Worm (Caenorhabditis elegans) whole organism, L1 larva: ENCODE data around the gene ech-1.1.

Experiments used
- C16A3.4 ChIP-seq: fragments of 150-350 bp; optimal IDR thresholded peaks from 2 replicates; lab custom pipeline; 2014; ENCODE audit warnings: missing biosample characterization, missing genetic modification characterization
- F16B12.6 ChIP-seq: fragments of 150-350 bp; optimal IDR thresholded peaks from 2 replicates; lab custom pipeline; 2014; ENCODE audit warnings: missing biosample characterization, missing genetic modification characterization
- Y116A8C.19 ChIP-seq: sonication (generic microtip); optimal IDR thresholded peaks from 2 replicates; lab custom pipeline; 2016; ENCODE audit warnings: missing compliant biosample characterization, missing genetic modification characterization, borderline replicate concordance
- aha-1 ChIP-seq: fragments of 150-350 bp; optimal IDR thresholded peaks from 2 replicates; lab custom pipeline; 2014; ENCODE audit warnings: missing biosample characterization, missing genetic modification characterization
- blmp-1 ChIP-seq: fragments of 150-350 bp; optimal IDR thresholded peaks from 2 replicates; lab custom pipeline; 2014; ENCODE audit warnings: missing biosample characterization, missing genetic modification characterization
- ceh-88 ChIP-seq: fragments of 200-800 bp; sonication (Bioruptor generic); IDR thresholded peaks from 2 replicates; pipeline ENCODE4 v1.3.6; 2022; ENCODE audit warnings: missing genetic modification characterization, missing compliant biosample characterization
- efl-1 ChIP-seq, 4 experiments: fragments of 150-350 bp; optimal IDR thresholded peaks in 3 of 4; peaks in 1 of 4; 1 replicate in 1 of 4; 2 replicates in 3 of 4; lab custom pipeline; 2014; ENCODE audit warnings: missing biosample characterization in 2 of 4, missing genetic modification characterization in 2 of 4, missing genetic modification reagents in 2 of 4
- efl-3 ChIP-seq: fragments of 200-800 bp; sonication (Bioruptor generic); optimal IDR thresholded peaks from 2 replicates; lab custom pipeline; 2018; ENCODE audit warnings: mild to moderate bottlenecking, missing genetic modification characterization, missing compliant biosample characterization
- egl-13 ChIP-seq: sonication (generic microtip); optimal IDR thresholded peaks from 2 replicates; lab custom pipeline; 2016; ENCODE audit warnings: missing genotype, missing genetic modification reagents, missing genetic modification characterization, missing compliant biosample characterization
- egl-27 ChIP-seq, 2 experiments: fragments of 150-350 bp in 1 of 2; sonication (generic microtip); optimal IDR thresholded peaks; 3 replicates each; lab custom pipeline; 2017 to 2018; ENCODE audit warnings: missing biosample characterization in 2 of 2, missing genetic modification characterization in 2 of 2, missing genetic modification reagents in 2 of 2
- elt-3 ChIP-seq, 6 experiments: fragments of 150-350 bp in 1 of 6; sonication (generic microtip); optimal IDR thresholded peaks; 2 replicates each; lab custom pipeline; 2017 to 2018; ENCODE audit warnings: missing biosample characterization in 6 of 6, missing genetic modification characterization in 6 of 6, inconsistent platforms in 1 of 6
- ets-5 ChIP-seq: fragments of 200-800 bp; sonication (Bioruptor generic); IDR thresholded peaks from 2 replicates; pipeline ENCODE4 v1.3.6; 2022; ENCODE audit warnings: missing genetic modification characterization, missing compliant biosample characterization
- fos-1 ChIP-seq: fragments of 150-350 bp; optimal IDR thresholded peaks from 2 replicates; lab custom pipeline; 2014; ENCODE audit warnings: missing biosample characterization, missing genetic modification characterization
- irx-1 ChIP-seq: sonication (generic microtip); optimal IDR thresholded peaks from 2 replicates; lab custom pipeline; 2016; ENCODE audit warnings: missing genetic modification characterization, missing compliant biosample characterization
- isw-1 ChIP-seq: fragments of 200-800 bp; sonication (Bioruptor generic); IDR thresholded peaks from 2 replicates; pipeline ENCODE4 v1.3.6; 2022; ENCODE audit warnings: missing genetic modification characterization, missing compliant biosample characterization
- jun-1 ChIP-seq: fragments of 150-350 bp; optimal IDR thresholded peaks from 2 replicates; lab custom pipeline; 2014; ENCODE audit warnings: missing biosample characterization, missing genetic modification reagents, missing genetic modification characterization
- lin-39 ChIP-seq: fragments of 150-350 bp; optimal IDR thresholded peaks from 2 replicates; lab custom pipeline; 2014; ENCODE audit warnings: missing biosample characterization, missing genetic modification reagents, missing genetic modification characterization
- mab-9 ChIP-seq: fragments of 200-800 bp; sonication (Bioruptor generic); IDR thresholded peaks from 2 replicates; pipeline ENCODE4 v1.3.6; 2022; ENCODE audit warnings: missing genetic modification reagents, missing genetic modification characterization, missing compliant biosample characterization
- mef-2 ChIP-seq: fragments of 150-350 bp; optimal IDR thresholded peaks from 2 replicates; lab custom pipeline; 2014; ENCODE audit warnings: missing biosample characterization, missing genetic modification characterization
- nhr-11 ChIP-seq: fragments of 150-350 bp; optimal IDR thresholded peaks from 2 replicates; lab custom pipeline; 2014; ENCODE audit warnings: missing biosample characterization, missing genetic modification characterization
- nhr-12 ChIP-seq: sonication (generic microtip); optimal IDR thresholded peaks from 2 replicates; lab custom pipeline; 2017; ENCODE audit warnings: missing biosample characterization, missing genetic modification characterization
- nhr-19 ChIP-seq: fragments of 200-800 bp; sonication (Bioruptor generic); conservative IDR thresholded peaks from 2 replicates; pipeline ENCODE4 v1.3.6; 2022; ENCODE audit warnings: missing genetic modification characterization, missing compliant biosample characterization
- nhr-20 ChIP-seq: sonication (generic microtip); optimal IDR thresholded peaks from 2 replicates; lab custom pipeline; 2016; ENCODE audit warnings: mild to moderate bottlenecking, missing genetic modification characterization, missing compliant biosample characterization
- nhr-28 ChIP-seq: fragments of 150-350 bp; optimal IDR thresholded peaks from 2 replicates; lab custom pipeline; 2014; ENCODE audit warnings: missing biosample characterization, missing genetic modification characterization
- nhr-47 ChIP-seq: sonication (generic microtip); optimal IDR thresholded peaks from 2 replicates; lab custom pipeline; 2016; ENCODE audit warnings: mild to moderate bottlenecking, missing genetic modification characterization, moderate library complexity, missing compliant biosample characterization
- nhr-76 ChIP-seq: sonication (generic microtip); optimal IDR thresholded peaks from 2 replicates; lab custom pipeline; 2017; ENCODE audit warnings: missing biosample characterization, missing genetic modification characterization
- nhr-84 ChIP-seq: sonication (generic microtip); optimal IDR thresholded peaks from 2 replicates; lab custom pipeline; 2017; ENCODE audit warnings: missing biosample characterization, missing genetic modification characterization
- nhr-85 ChIP-seq: sonication (generic microtip); peaks from one replicate; lab custom pipeline; 2016; ENCODE audit warnings: missing genetic modification characterization, inconsistent platforms, missing compliant biosample characterization
- nhr-90 ChIP-seq: sonication (generic microtip); optimal IDR thresholded peaks from 2 replicates; lab custom pipeline; 2016; ENCODE audit warnings: mild to moderate bottlenecking, missing genetic modification characterization, missing compliant biosample characterization; ENCODE audit not compliant: poor library complexity
- pax-3 ChIP-seq: fragments of 200-800 bp; sonication (Bioruptor generic); optimal IDR thresholded peaks from 2 replicates; lab custom pipeline; 2018; ENCODE audit warnings: mild to moderate bottlenecking, missing genetic modification characterization, moderate library complexity, missing compliant biosample characterization
- snpc-4 ChIP-seq: fragments of 150-350 bp; optimal IDR thresholded peaks from 2 replicates; lab custom pipeline; 2014; ENCODE audit warnings: missing biosample characterization, missing genetic modification characterization
- sptf-1 ChIP-seq: fragments of 150-350 bp; optimal IDR thresholded peaks from 2 replicates; lab custom pipeline; 2014; ENCODE audit warnings: missing biosample characterization, missing genetic modification characterization
- sup-37 ChIP-seq: fragments of 200-800 bp; sonication (Bioruptor generic); optimal IDR thresholded peaks from 2 replicates; lab custom pipeline; 2018; ENCODE audit warnings: mild to moderate bottlenecking, missing genetic modification characterization, missing compliant biosample characterization
- swsn-7 ChIP-seq: sonication (generic microtip); optimal IDR thresholded peaks from 2 replicates; lab custom pipeline; 2016; ENCODE audit warnings: missing genetic modification characterization, missing compliant biosample characterization
- tbx-2 ChIP-seq: sonication (generic microtip); optimal IDR thresholded peaks from 2 replicates; lab custom pipeline; 2016; ENCODE audit warnings: missing genetic modification characterization, missing compliant biosample characterization
- unc-30 ChIP-seq: sonication (generic microtip); optimal IDR thresholded peaks from 2 replicates; lab custom pipeline; 2017; ENCODE audit warnings: missing biosample characterization, missing genetic modification characterization
- unc-86 ChIP-seq: sonication (generic microtip); optimal IDR thresholded peaks from 2 replicates; lab custom pipeline; 2016; ENCODE audit warnings: missing genetic modification characterization, missing compliant biosample characterization
- ztf-11 ChIP-seq, 2 experiments: sonication (generic microtip); optimal IDR thresholded peaks; 2 replicates each; lab custom pipeline; 2016 to 2017; ENCODE audit warnings: missing genetic modification characterization in 2 of 2, missing biosample characterization in 1 of 2, missing compliant biosample characterization in 1 of 2

The ech-1.1 gene

ce11 chrV:15379817-15380216 is 18.5 kb upstream of the ech-1.1 start, which contains the start of gene srh-251:
srh-251 (minus strand) TSS chrV:15379917.
- TF ChIP-seq ztf-11 (tag; optimal IDR thresholded peaks at IDR 0.05; lab: Kevin White, UChicago), result no peak
- no peak for TF ChIP-seq ets-5

DNA sequence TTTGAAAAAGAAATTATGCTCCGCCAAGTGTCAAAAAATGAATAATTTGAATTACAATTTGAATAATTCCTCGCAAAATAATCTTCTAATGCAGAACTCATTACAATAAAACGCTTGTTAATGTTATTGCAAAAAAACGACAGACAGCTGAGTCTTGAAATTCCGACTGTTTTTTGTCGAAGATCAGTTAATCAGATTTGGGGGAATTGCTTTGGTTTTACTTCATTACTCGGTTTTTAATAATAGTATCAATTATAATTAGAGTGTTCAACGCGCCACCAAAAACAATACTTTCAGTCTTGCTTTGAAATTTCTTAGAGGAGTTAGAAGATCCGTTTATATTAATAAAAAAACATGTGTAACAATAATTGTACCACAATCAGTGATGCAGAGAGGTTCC is 16.6 kb upstream of the ech-1.1 start, which contains the start of gene srh-122:
Gene srh-122, minus strand, starts transcription at position 101 of the 400 bp plus-strand sequence.
- TF ChIP-seq nhr-12, result no peak
- no peak for TF ChIP-seq egl-13
- no peak for TF ChIP-seq fos-1 (tag; lab: Kevin White, UChicago)
- no peak for TF ChIP-seq elt-3 (tag; optimal IDR thresholded peaks at IDR 0.05; lab: Kevin White, UChicago)
- no peak for TF ChIP-seq aha-1 (tag; lab: Kevin White, UChicago)
- no peak for TF ChIP-seq sptf-1 (tag; lab: Kevin White, UChicago)
- no peak for TF ChIP-seq ztf-11 (tag; optimal IDR thresholded peaks at IDR 0.05; lab: Kevin White, UChicago)
- TF ChIP-seq ceh-88 (GFP tag; lab: Robert Waterston, UW), result no peak
- no peak for TF ChIP-seq nhr-90 (tag; lab: Kevin White, UChicago)
- TF ChIP-seq efl-1 (optimal IDR thresholded peaks at IDR 0.05; lab: Kevin White, UChicago), result no peak
- no peak for TF ChIP-seq efl-1 (GFP tag; optimal IDR thresholded peaks at IDR 0.05 in 1 of 2; lab: Kevin White, UChicago)
- TF ChIP-seq unc-86 (tag; lab: Kevin White, UChicago), result no peak
- no peak for TF ChIP-seq irx-1
- TF ChIP-seq pax-3, result no peak
- no peak for TF ChIP-seq nhr-20 (tag; lab: Kevin White, UChicago)
- no peak for TF ChIP-seq mef-2 (tag; lab: Kevin White, UChicago)
- TF ChIP-seq C16A3.4 (tag; lab: Kevin White, UChicago), result no peak
- no peak for TF ChIP-seq snpc-4 (tag; lab: Kevin White, UChicago)

- TF ChIP-seq Y116A8C.19 (tag; lab: Kevin White, UChicago) (no peak), nhr-47 (tag; lab: Kevin White, UChicago) (no peak), tbx-2 (tag; lab: Kevin White, UChicago) (no peak), efl-3 (GFP tag; lab: Kevin White, UChicago) (no peak), lin-39 (tag; lab: Kevin White, UChicago) (no peak), egl-27 (tag; optimal IDR thresholded peaks at IDR 0.05; lab: Kevin White, UChicago) (no peak), nhr-28 (tag; lab: Kevin White, UChicago) (no peak), isw-1 (no peak), swsn-7 (tag; lab: Kevin White, UChicago) (no peak), nhr-84 (tag; lab: Kevin White, UChicago) (no peak)
These were observed 14.9 kb upstream of the ech-1.1 start, which contains the start of gene srh-52 for ce11 chrV:15376223-15376622. srh-52 (minus strand) TSS chrV:15376323.

- TF ChIP-seq blmp-1 (tag; lab: Kevin White, UChicago) (no peak), egl-27 (tag; optimal IDR thresholded peaks at IDR 0.05; lab: Kevin White, UChicago) (no peak), nhr-19 (GFP tag; lab: Robert Waterston, UW) (no peak), nhr-76 (no peak), nhr-85 (tag; lab: Kevin White, UChicago) (no peak), isw-1 (no peak), jun-1 (no peak), Y116A8C.19 (tag; lab: Kevin White, UChicago) (no peak), mef-2 (tag; lab: Kevin White, UChicago) (no peak), mab-9 (no peak), sup-37 (GFP tag; lab: Kevin White, UChicago) (no peak), unc-30 (no peak), F16B12.6 (tag; lab: Kevin White, UChicago) (no peak), nhr-11 (tag; lab: Kevin White, UChicago) (no peak), pax-3 (no peak), nhr-28 (tag; lab: Kevin White, UChicago) (no peak)
These were observed 8.4 kb upstream of the ech-1.1 start, which contains the start of gene nhr-269 for ce11 chrV:15369707-15370106. nhr-269 (minus strand) TSS chrV:15369807.
